Worm (Caenorhabditis elegans): ENCODE data around the gene aaim-1.

aaim-1 gene

ce11 chrX:6538068-6538467, 24.2 kb downstream of the aaim-1 start (continued):
- no peak for TF ChIP-seq daf-16 (GFP tag; optimal IDR thresholded peaks at IDR 0.05)
- peak; percentile 59 for TF ChIP-seq daf-16 (tag; optimal IDR thresholded peaks at IDR 0.05)
- no peak for TF ChIP-seq lsy-2 (tag; optimal IDR thresholded peaks at IDR 0.05)
- no peak for TF ChIP-seq gei-8 (GFP tag; optimal IDR thresholded peaks at IDR 0.05)
- TF ChIP-seq egl-27 (tag; optimal IDR thresholded peaks at IDR 0.05): no peak
- TF ChIP-seq nhr-102 (tag; optimal IDR thresholded peaks at IDR 0.05): no peak
- no peak for TF ChIP-seq madf-9 (GFP tag; conservative IDR thresholded peaks at IDR 0.05)
- TF ChIP-seq zfp-3 (GFP tag; conservative IDR thresholded peaks at IDR 0.05): no peak
- peak; percentile 64 for TF ChIP-seq dve-1 (tag; optimal IDR thresholded peaks at IDR 0.05; ENCODE audit: insufficient read depth)
- TF ChIP-seq nhr-41 (GFP tag; IDR thresholded peaks at IDR 0.05): no peak
- TF ChIP-seq hmg-1.1 (GFP tag; IDR thresholded peaks at IDR 0.05): no peak
- TF ChIP-seq dmd-6 (GFP tag; IDR thresholded peaks at IDR 0.05): peak; percentile 75
- no peak for TF ChIP-seq zip-2 (tag; optimal IDR thresholded peaks at IDR 0.05)
- TF ChIP-seq F26F4.8 (GFP tag; conservative IDR thresholded peaks at IDR 0.05): no peak

ce11 chrX:6536701-6537279, 25.4 kb downstream of the aaim-1 start, which contains the start of gene ilys-5:
TSS of gene ilys-5 (minus strand) at chrX:6536840.
- no peak for TF ChIP-seq snpc-4 (tag; optimal IDR thresholded peaks at IDR 0.05)
- TF ChIP-seq jun-1 (tag; optimal IDR thresholded peaks at IDR 0.05): no peak
- no peak for TF ChIP-seq ceh-28 (tag; optimal IDR thresholded peaks at IDR 0.05)
- TF ChIP-seq aha-1 (tag): no peak
- TF ChIP-seq Y105C5A.15 (GFP tag; IDR thresholded peaks at IDR 0.05): no peak
- 0 out of 2 replicates have a peak, but pooled peaks have one; percentile 13 for TF ChIP-seq php-3 (GFP tag; IDR thresholded peaks at IDR 0.05)
- no peak for TF ChIP-seq set-16 (GFP tag; IDR thresholded peaks at IDR 0.05)
- no peak for TF ChIP-seq nhr-25 (tag; optimal IDR thresholded peaks at IDR 0.05; ENCODE audit: borderline replicate concordance, insufficient read depth)
- TF ChIP-seq fos-1 (tag; optimal IDR thresholded peaks at IDR 0.05): no peak
- no peak for TF ChIP-seq attf-4 (tag; optimal IDR thresholded peaks at IDR 0.05)
- TF ChIP-seq dmd-6 (GFP tag; IDR thresholded peaks at IDR 0.05): peak; percentile 93
- TF ChIP-seq nhr-42 (GFP tag; IDR thresholded peaks at IDR 0.05): no peak
- TF ChIP-seq tra-1 (GFP tag; IDR thresholded peaks at IDR 0.05): no peak
- TF ChIP-seq lin-1 (GFP tag; IDR thresholded peaks at IDR 0.05): no peak
- TF ChIP-seq ztf-7 (tag; optimal IDR thresholded peaks at IDR 0.05): no peak
- TF ChIP-seq nhr-10 (tag; optimal IDR thresholded peaks at IDR 0.05): no peak
- TF ChIP-seq dmd-8 (GFP tag; IDR thresholded peaks at IDR 0.05): no peak
- TF ChIP-seq nhr-41 (GFP tag; IDR thresholded peaks at IDR 0.05): no peak
- no peak for TF ChIP-seq ces-1 (GFP tag; optimal IDR thresholded peaks at IDR 0.05)
- TF ChIP-seq lin-39 (tag; optimal IDR thresholded peaks at IDR 0.05): no peak
- peak; percentile 80 for TF ChIP-seq nhr-48 (tag; optimal IDR thresholded peaks at IDR 0.05)
- no peak for TF ChIP-seq ztf-11 (tag; optimal IDR thresholded peaks at IDR 0.05)
- TF ChIP-seq unc-62 (GFP tag; optimal IDR thresholded peaks at IDR 0.05 in 1 of 2): no peak
- TF ChIP-seq unc-62 (tag; optimal IDR thresholded peaks at IDR 0.05): no peak
- TF ChIP-seq F49E8.2 (tag; optimal IDR thresholded peaks at IDR 0.05; ENCODE audit: borderline replicate concordance): no peak
- TF ChIP-seq R02D3.7 (tag; optimal IDR thresholded peaks at IDR 0.05): no peak
- TF ChIP-seq nhr-76 (tag; optimal IDR thresholded peaks at IDR 0.05): no peak
- peak; percentile 32 for TF ChIP-seq hlh-30 (tag; optimal IDR thresholded peaks at IDR 0.05; ENCODE audit: insufficient read depth)
- no peak for TF ChIP-seq gei-8 (GFP tag; optimal IDR thresholded peaks at IDR 0.05)
- no peak for TF ChIP-seq unc-39 (tag; optimal IDR thresholded peaks at IDR 0.05)
- no peak for TF ChIP-seq Y75B8A.6 (GFP tag; IDR thresholded peaks at IDR 0.05)
- TF ChIP-seq ctbp-1 (GFP tag; IDR thresholded peaks at IDR 0.05): no peak
- no peak for TF ChIP-seq T20F7.1 (GFP tag; optimal IDR thresholded peaks at IDR 0.05)
- no peak for TF ChIP-seq nhr-77 (tag; optimal IDR thresholded peaks at IDR 0.05)
- TF ChIP-seq pha-4 (GFP tag; IDR thresholded peaks at IDR 0.05): no peak
- no peak for TF ChIP-seq pha-4 (tag; optimal IDR thresholded peaks at IDR 0.05)
- TF ChIP-seq T26A8.4 (GFP tag; IDR thresholded peaks at IDR 0.05): no peak
- TF ChIP-seq lir-3 (tag; optimal IDR thresholded peaks at IDR 0.05): no peak
- no peak for TF ChIP-seq hif-1 (tag; optimal IDR thresholded peaks at IDR 0.05)
- no peak for TF ChIP-seq saeg-2 (GFP tag; IDR thresholded peaks at IDR 0.05)

All from whole organism, L4 larva.